Worm (Caenorhabditis elegans) whole organism, mixed stage, embryonic: Measurements from ENCODE around the gene Y50D4B.6.

Experiments
- bed-3 ChIP-seq: fragments of 200-800 bp; sonication (Bioruptor generic); optimal IDR thresholded peaks from 3 replicates; lab custom pipeline; 2018; ENCODE audit warnings: mild to moderate bottlenecking, missing genetic modification characterization, moderate library complexity, missing compliant biosample characterization
- blmp-1 ChIP-seq: fragments of 150-350 bp; optimal IDR thresholded peaks from 2 replicates; lab custom pipeline; 2014; ENCODE audit warnings: missing biosample characterization, missing genetic modification characterization
- ceh-39 ChIP-seq: fragments of 150-350 bp; optimal IDR thresholded peaks from 2 replicates; lab custom pipeline; 2014; ENCODE audit warnings: missing biosample characterization, missing genetic modification characterization
- ceh-43 ChIP-seq: fragments of 200-800 bp; sonication (Bioruptor generic); optimal IDR thresholded peaks from 2 replicates; lab custom pipeline; 2018; ENCODE audit warnings: mild to moderate bottlenecking, missing genetic modification characterization, moderate library complexity, missing compliant biosample characterization
- ceh-83 ChIP-seq: fragments of 200-800 bp; sonication (Bioruptor generic); optimal IDR thresholded peaks from 2 replicates; lab custom pipeline; 2018; ENCODE audit warnings: mild to moderate bottlenecking, missing genetic modification characterization, missing compliant biosample characterization
- ces-1 ChIP-seq: fragments of 150-350 bp; optimal IDR thresholded peaks from 2 replicates; lab custom pipeline; 2014; ENCODE audit warnings: missing biosample characterization, missing genetic modification reagents, missing genetic modification characterization
- cnd-1 ChIP-seq: fragments of 200-800 bp; sonication (Bioruptor generic); optimal IDR thresholded peaks from 2 replicates; lab custom pipeline; 2018; ENCODE audit warnings: mild to moderate bottlenecking, missing genetic modification characterization, missing compliant biosample characterization
- drap-1 ChIP-seq: fragments of 200-800 bp; sonication (Bioruptor generic); optimal IDR thresholded peaks from 3 replicates; lab custom pipeline; 2018; ENCODE audit warnings: mild to moderate bottlenecking, missing genetic modification characterization, missing compliant biosample characterization
- elt-3 ChIP-seq: fragments of 150-350 bp; optimal IDR thresholded peaks from 2 replicates; lab custom pipeline; 2014; ENCODE audit warnings: missing biosample characterization, missing genetic modification characterization
- flh-1 ChIP-seq: fragments of 200-800 bp; sonication (Bioruptor generic); optimal IDR thresholded peaks from 2 replicates; lab custom pipeline; 2018; ENCODE audit warnings: mild to moderate bottlenecking, missing genetic modification characterization, moderate library complexity, missing compliant biosample characterization
- ham-2 ChIP-seq: fragments of 200-800 bp; sonication (Bioruptor generic); optimal IDR thresholded peaks from 2 replicates; lab custom pipeline; 2018; ENCODE audit warnings: mild to moderate bottlenecking, missing genetic modification characterization, missing compliant biosample characterization
- hlh-1 ChIP-seq: fragments of 150-350 bp; optimal IDR thresholded peaks from 2 replicates; lab custom pipeline; 2014; ENCODE audit warnings: missing biosample characterization, missing genetic modification reagents, missing genetic modification characterization
- lin-13 ChIP-seq: fragments of 150-350 bp; optimal IDR thresholded peaks from 2 replicates; lab custom pipeline; 2014; ENCODE audit warnings: missing biosample characterization, missing genetic modification characterization
- lin-32 ChIP-seq: fragments of 200-800 bp; sonication (Bioruptor generic); optimal IDR thresholded peaks from 2 replicates; lab custom pipeline; 2018; ENCODE audit warnings: mild to moderate bottlenecking, missing genetic modification characterization, missing compliant biosample characterization
- lsy-2 ChIP-seq: fragments of 150-350 bp; optimal IDR thresholded peaks from 2 replicates; lab custom pipeline; 2014; ENCODE audit warnings: missing biosample characterization, missing genetic modification characterization
- mab-5 ChIP-seq: fragments of 150-350 bp; optimal IDR thresholded peaks from 2 replicates; lab custom pipeline; 2014; ENCODE audit warnings: missing biosample characterization, missing genetic modification characterization
- mep-1 ChIP-seq: fragments of 150-350 bp; optimal IDR thresholded peaks from 2 replicates; lab custom pipeline; 2017; ENCODE audit warnings: missing biosample characterization, missing genetic modification reagents, missing genetic modification characterization, inconsistent platforms
- mls-2 ChIP-seq: sonication (generic microtip); optimal IDR thresholded peaks from 2 replicates; lab custom pipeline; 2016; ENCODE audit warnings: mild to moderate bottlenecking, missing genetic modification characterization, moderate library complexity, missing compliant biosample characterization
- nhr-2 ChIP-seq: fragments of 150-350 bp; optimal IDR thresholded peaks from 2 replicates; lab custom pipeline; 2014; ENCODE audit warnings: missing biosample characterization, missing genetic modification characterization
- nhr-237 ChIP-seq: fragments of 150-350 bp; optimal IDR thresholded peaks from 2 replicates; lab custom pipeline; 2014; ENCODE audit warnings: missing biosample characterization, missing genetic modification characterization
- nhr-76 ChIP-seq: sonication (generic microtip); optimal IDR thresholded peaks from 2 replicates; lab custom pipeline; 2017; ENCODE audit warnings: missing biosample characterization, missing genetic modification characterization
- pha-4 ChIP-seq: fragments of 150-350 bp; optimal IDR thresholded peaks from 2 replicates; lab custom pipeline; 2018; ENCODE audit warnings: missing biosample characterization, missing genetic modification reagents, missing genetic modification characterization
- sem-2 ChIP-seq: fragments of 200-800 bp; sonication (Bioruptor generic); optimal IDR thresholded peaks from 2 replicates; lab custom pipeline; 2018; ENCODE audit warnings: mild to moderate bottlenecking, missing genetic modification characterization, missing compliant biosample characterization
- sptf-1 ChIP-seq: sonication (generic microtip); optimal IDR thresholded peaks from 2 replicates; lab custom pipeline; 2017; ENCODE audit warnings: mild to moderate bottlenecking, missing genetic modification characterization, moderate library complexity, missing compliant biosample characterization
- tbx-8 ChIP-seq: fragments of 200-800 bp; sonication (Bioruptor generic); optimal IDR thresholded peaks from 2 replicates; lab custom pipeline; 2018; ENCODE audit warnings: mild to moderate bottlenecking, missing genetic modification characterization, moderate library complexity, missing compliant biosample characterization
- unc-120 ChIP-seq: sonication (generic microtip); optimal IDR thresholded peaks from 2 replicates; lab custom pipeline; 2017; ENCODE audit warnings: missing genetic modification characterization, missing compliant biosample characterization; ENCODE audit not compliant: poor library complexity, severe bottlenecking
- unc-39 ChIP-seq: fragments of 150-350 bp; optimal IDR thresholded peaks from 2 replicates; lab custom pipeline; 2014; ENCODE audit warnings: missing biosample characterization, missing genetic modification characterization
- unc-62 ChIP-seq: fragments of 150-350 bp; optimal IDR thresholded peaks from 2 replicates; lab custom pipeline; 2014; ENCODE audit warnings: missing biosample characterization, missing genetic modification reagents, missing genetic modification characterization
- zip-8 ChIP-seq: fragments of 150-350 bp; optimal IDR thresholded peaks from 2 replicates; lab custom pipeline; 2014; ENCODE audit warnings: missing biosample characterization, missing genetic modification characterization
- ztf-11 ChIP-seq: fragments of 150-350 bp; optimal IDR thresholded peaks from 2 replicates; lab custom pipeline; 2014; ENCODE audit warnings: missing biosample characterization, missing genetic modification characterization

Gene Y50D4B.6

DNA sequence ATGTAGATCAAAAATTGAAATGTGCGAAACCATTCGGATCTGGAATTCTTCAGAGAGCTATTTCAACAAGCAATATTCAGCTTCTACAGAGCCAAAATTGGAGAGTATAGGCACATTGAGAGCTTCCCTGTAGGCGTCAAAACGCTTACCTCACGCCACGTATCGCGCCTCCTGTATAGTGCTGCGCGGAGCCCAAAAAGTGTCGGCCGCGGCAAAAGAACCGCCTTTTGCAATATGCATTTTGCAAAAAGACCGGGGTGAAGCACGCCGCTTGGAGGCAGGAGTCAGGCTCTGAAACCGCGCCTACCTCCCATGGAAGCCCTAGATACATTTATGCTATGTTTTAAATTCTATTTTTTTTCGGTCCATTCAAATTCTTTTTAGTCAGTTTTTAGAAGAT, 32.5 kb upstream of the Y50D4B.6 start:
- TF ChIP-seq lsy-2 (tag; lab: Kevin White, UChicago): no peak
- no peak for TF ChIP-seq blmp-1 (tag; lab: Kevin White, UChicago)
- no peak for TF ChIP-seq lin-32 (GFP tag; lab: Kevin White, UChicago)
- no peak for TF ChIP-seq unc-39 (tag; lab: Kevin White, UChicago)
- TF ChIP-seq ces-1 (GFP tag; lab: Kevin White, UChicago): no peak
- TF ChIP-seq flh-1 (GFP tag; lab: Kevin White, UChicago): no peak
- TF ChIP-seq lin-13: no peak
- TF ChIP-seq hlh-1: no peak
- no peak for TF ChIP-seq pha-4 (tag; lab: Kevin White, UChicago)
- TF ChIP-seq, all 35 proteins: peak for 0

- TF ChIP-seq lsy-2 (tag; lab: Kevin White, UChicago): no peak
- TF ChIP-seq blmp-1 (tag; lab: Kevin White, UChicago): no peak
- no peak for TF ChIP-seq drap-1 (GFP tag; lab: Kevin White, UChicago)
- TF ChIP-seq, all 35 proteins: peak for 0
Measured at ce11 chrV:1052559-1053064, 31.5 kb upstream of the Y50D4B.6 start, which contains the start of gene K10C9.4. K10C9.4 (minus strand) TSS chrV:1053014.

DNA sequence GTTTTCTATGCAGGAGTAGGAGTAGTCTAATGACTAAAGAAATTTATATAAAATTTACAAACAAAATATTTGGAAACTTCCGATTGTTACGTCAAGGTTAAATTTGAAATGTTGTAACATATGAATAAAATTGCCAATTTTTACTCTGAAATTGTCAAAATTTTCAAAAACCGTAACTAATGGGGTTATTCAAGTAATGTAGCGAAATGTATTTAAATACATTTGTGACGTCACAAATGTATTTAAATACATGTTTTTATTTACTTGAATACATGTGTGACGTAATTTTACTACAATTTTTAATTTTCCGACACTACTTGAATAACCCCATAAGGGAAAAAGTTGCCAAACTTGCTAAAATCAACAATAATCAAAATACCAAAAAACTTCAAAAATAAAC, 30.7 kb upstream of the Y50D4B.6 start:
- TF ChIP-seq hlh-1 (no peak), zip-8 (tag; lab: Kevin White, UChicago) (peak; percentile 91)

- TF ChIP-seq mab-5 (peak; percentile 86), unc-62 (peak; percentile 93), ztf-11 (tag; lab: Kevin White, UChicago) (no peak), nhr-237 (no peak), hlh-1 (peak; percentile 77), nhr-2 (tag; lab: Kevin White, UChicago) (peak; percentile 67), lin-32 (GFP tag; lab: Kevin White, UChicago) (peak; percentile 4)
Measured at ce11 chrV:1060219-1060863, 23.8 kb upstream of the Y50D4B.6 start.

ce11 chrV:1061295-1061694, 22.8 kb upstream of the Y50D4B.6 start, which contains the start of gene rnst-2:
rnst-2 (plus strand) TSS chrV:1061595.
- TF ChIP-seq ces-1 (GFP tag; lab: Kevin White, UChicago) (no peak), zip-8 (tag; lab: Kevin White, UChicago) (no peak), nhr-2 (tag; lab: Kevin White, UChicago) (no peak), lin-32 (GFP tag; lab: Kevin White, UChicago) (no peak), unc-39 (tag; lab: Kevin White, UChicago) (no peak), ceh-43 (GFP tag; lab: Kevin White, UChicago) (no peak), nhr-76 (no peak)
- TF ChIP-seq, all 35 proteins: peak for 0

DNA sequence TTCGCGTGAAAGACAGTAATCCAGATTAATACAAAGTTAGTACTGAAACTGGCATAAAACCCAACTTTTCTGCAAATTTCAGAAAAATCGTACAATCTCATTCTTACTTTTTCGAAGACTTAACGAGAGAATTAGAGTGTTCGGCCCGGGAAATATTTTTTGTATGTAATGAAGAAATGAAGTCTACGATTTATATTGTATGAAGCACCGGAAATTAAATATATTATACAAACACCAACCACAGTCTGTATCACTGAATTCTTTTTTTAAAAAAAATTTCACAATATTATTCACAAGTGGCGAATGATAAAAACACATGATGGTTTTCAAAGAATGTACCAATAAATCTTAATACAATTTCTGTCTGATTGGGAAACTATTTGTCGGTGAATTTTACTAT, 19.6 kb upstream of the Y50D4B.6 start, which contains the start of gene str-67:
TSS of gene str-67 (minus strand) at position 101 of the 400 bp plus-strand sequence.
- no peak for TF ChIP-seq nhr-76
- TF ChIP-seq bed-3 (GFP tag; lab: Kevin White, UChicago): no peak
- no peak for TF ChIP-seq sem-2 (GFP tag; lab: Kevin White, UChicago)
- TF ChIP-seq lin-13: no peak
- no peak for TF ChIP-seq pha-4 (tag; lab: Kevin White, UChicago)
- no peak for TF ChIP-seq tbx-8
- no peak for TF ChIP-seq sptf-1 (tag; lab: Kevin White, UChicago)
- TF ChIP-seq ces-1 (GFP tag; lab: Kevin White, UChicago): no peak
- no peak for TF ChIP-seq mep-1 (tag; lab: Kevin White, UChicago)
- TF ChIP-seq mls-2 (tag; lab: Kevin White, UChicago): no peak
- TF ChIP-seq cnd-1: no peak
- TF ChIP-seq ham-2 (GFP tag; lab: Kevin White, UChicago): no peak
- TF ChIP-seq drap-1 (GFP tag; lab: Kevin White, UChicago): no peak
- TF ChIP-seq nhr-2 (tag; lab: Kevin White, UChicago): no peak
- TF ChIP-seq ceh-83 (GFP tag; lab: Kevin White, UChicago): no peak
- no peak for TF ChIP-seq unc-120 (tag; lab: Kevin White, UChicago)
- TF ChIP-seq zip-8 (tag; lab: Kevin White, UChicago): no peak
- TF ChIP-seq ceh-39: no peak
- TF ChIP-seq unc-62: no peak
- no peak for TF ChIP-seq elt-3 (tag; lab: Kevin White, UChicago)
